Fruit fly (Drosophila melanogaster) whole organism, adult: ENCODE measurements around the gene Eip74EF.

Experiments
- CG11617 ChIP-seq: fragments of 200-800 bp; sonication (Bioruptor generic); optimal IDR thresholded peaks from 2 replicates; lab custom pipeline; 2017; ENCODE audit warnings: mild to moderate bottlenecking, missing biosample characterization, missing genetic modification reagents, missing genetic modification characterization
- CG7101 ChIP-seq: fragments of 200-800 bp; sonication (Bioruptor generic); optimal IDR thresholded peaks from 2 replicates; lab custom pipeline; 2018; ENCODE audit warnings: missing biosample characterization, mild to moderate bottlenecking, missing genetic modification characterization, moderate library complexity
- cnc ChIP-seq, 2 experiments: fragments of >200 bp; optimal IDR thresholded peaks; 2 replicates each; lab custom pipeline; 2017
- tj ChIP-seq: fragments of 200-800 bp; sonication (Bioruptor generic); optimal IDR thresholded peaks from 3 replicates; lab custom pipeline; 2017; ENCODE audit warnings: missing biosample characterization, mild to moderate bottlenecking, missing genetic modification characterization, moderate library complexity

dm6 chr3L:17591217-17591467 is 28.0 kb downstream of the Eip74EF start:
- no peak for TF ChIP-seq tj (GFP tag; lab: Kevin White, UChicago)
- TF ChIP-seq CG11617 = no peak
- no peak for TF ChIP-seq CG7101
- no peak for TF ChIP-seq cnc (optimal IDR thresholded peaks at IDR 0.05; lab: Kevin White, UChicago)
